Fruit fly (Drosophila melanogaster) whole organism, embryonic: ENCODE measurements around the gene kdn.

Experiments used
- Awh ChIP-seq: fragments of 200-800 bp; sonication (Bioruptor generic); IDR thresholded peaks from 2 replicates; pipeline ENCODE4, ENCODE4 v1.3.6; 2022; ENCODE audit warnings: missing biosample characterization, missing genetic modification characterization
- CG10543 ChIP-seq: fragments of 200-800 bp; sonication (Bioruptor generic); optimal IDR thresholded peaks from 3 replicates; lab custom pipeline; 2017; ENCODE audit warnings: missing biosample characterization, mild to moderate bottlenecking, missing genetic modification characterization, moderate library complexity
- CG11560 ChIP-seq: fragments of 200-800 bp; sonication (Bioruptor generic); IDR thresholded peaks from 3 replicates; pipeline ENCODE4 v1.3.6; 2022; ENCODE audit warnings: missing biosample characterization, missing genetic modification characterization
- CG12071 ChIP-seq: fragments of 200-800 bp; sonication (Bioruptor generic); optimal IDR thresholded peaks from 3 replicates; lab custom pipeline; 2018; ENCODE audit warnings: missing biosample characterization, mild to moderate bottlenecking, missing genetic modification characterization
- CG15696 ChIP-seq: fragments of 200-800 bp; sonication (Bioruptor generic); optimal IDR thresholded peaks from 2 replicates; lab custom pipeline; 2019; ENCODE audit warnings: missing biosample characterization, mild to moderate bottlenecking, missing genetic modification characterization, moderate library complexity
- CG17385 ChIP-seq: fragments of 200-800 bp; sonication (Bioruptor generic); optimal IDR thresholded peaks from 3 replicates; lab custom pipeline; 2018; ENCODE audit warnings: missing biosample characterization, mild to moderate bottlenecking, missing genetic modification characterization
- CG2129 ChIP-seq: fragments of 200-800 bp; sonication (Bioruptor generic); IDR thresholded peaks from 2 replicates; pipeline ENCODE4 v1.3.6; 2022; ENCODE audit warnings: missing biosample characterization, missing genetic modification characterization; ENCODE audit not compliant: partially characterized antibody
- CG31365 ChIP-seq: fragments of 200-800 bp; sonication (Bioruptor generic); optimal IDR thresholded peaks from 2 replicates; lab custom pipeline; 2018; ENCODE audit warnings: missing biosample characterization, mild to moderate bottlenecking, missing genetic modification characterization
- CG3163 ChIP-seq: fragments of 200-800 bp; sonication (Bioruptor generic); optimal IDR thresholded peaks from 3 replicates; lab custom pipeline; 2016; ENCODE audit warnings: missing biosample characterization, missing genetic modification characterization
- CG33557 ChIP-seq: fragments of 200-800 bp; sonication (Bioruptor generic); optimal IDR thresholded peaks from 2 replicates; lab custom pipeline; 2019; ENCODE audit warnings: missing biosample characterization, mild to moderate bottlenecking, missing genetic modification characterization, moderate library complexity
- CG43689 ChIP-seq: fragments of 200-800 bp; sonication (Bioruptor generic); IDR thresholded peaks from 2 replicates; pipeline ENCODE4 v1.3.6; 2022; ENCODE audit warnings: missing biosample characterization, missing genetic modification characterization
- CG4404 ChIP-seq: fragments of 200-800 bp; sonication (Bioruptor generic); IDR thresholded peaks from 2 replicates; pipeline ENCODE4 v1.3.6; 2022; ENCODE audit warnings: missing biosample characterization, missing genetic modification characterization
- CG4820 ChIP-seq: fragments of 200-800 bp; sonication (Bioruptor generic); optimal IDR thresholded peaks from 3 replicates; lab custom pipeline; 2016; ENCODE audit warnings: missing biosample characterization, missing genetic modification characterization
- CG5953 ChIP-seq: fragments of 200-800 bp; sonication (Bioruptor generic); IDR thresholded peaks from 2 replicates; pipeline ENCODE4 v1.3.6; 2022; ENCODE audit warnings: missing biosample characterization, missing genetic modification characterization
- CG6272 ChIP-seq: fragments of 200-800 bp; sonication (Bioruptor generic); IDR thresholded peaks from 2 replicates; pipeline ENCODE4 v1.3.6; 2022; ENCODE audit warnings: missing biosample characterization, missing genetic modification characterization
- CG7786 ChIP-seq: fragments of 200-800 bp; sonication (Bioruptor generic); optimal IDR thresholded peaks from 2 replicates; lab custom pipeline; 2016; ENCODE audit warnings: missing biosample characterization, missing genetic modification characterization
- CG8089 ChIP-seq: fragments of 200-800 bp; sonication (Bioruptor generic); optimal IDR thresholded peaks from 3 replicates; lab custom pipeline; 2016; ENCODE audit warnings: missing biosample characterization, missing genetic modification characterization
- CG8359 ChIP-seq: fragments of 200-800 bp; sonication (Bioruptor generic); optimal IDR thresholded peaks from 2 replicates; lab custom pipeline; 2017; ENCODE audit warnings: missing biosample characterization, mild to moderate bottlenecking, missing genetic modification characterization, borderline replicate concordance
- CG8924 ChIP-seq: fragments of 200-800 bp; optimal IDR thresholded peaks from 3 replicates; lab custom pipeline; 2019; ENCODE audit warnings: missing biosample characterization, mild to moderate bottlenecking, missing genetic modification characterization, moderate library complexity
- Dip2 ChIP-seq: fragments of 200-800 bp; sonication (Bioruptor generic); IDR thresholded peaks from 2 replicates; pipeline ENCODE4 v1.3.6; 2022; ENCODE audit warnings: missing biosample characterization, missing genetic modification characterization
- Dp ChIP-seq: fragments of 200-800 bp; sonication (Bioruptor generic); optimal IDR thresholded peaks from 2 replicates; lab custom pipeline; 2018; ENCODE audit warnings: missing biosample characterization, mild to moderate bottlenecking, missing genetic modification characterization, moderate library complexity
- Eip74EF ChIP-seq, 2 experiments: fragments of 200-800 bp in 1 of 2; fragments of >200 bp in 1 of 2; sonication (Bioruptor generic) in 1 of 2; optimal IDR thresholded peaks; 2 replicates each; lab custom pipeline; 2017 to 2019; ENCODE audit warnings: missing biosample characterization in 2 of 2, missing genetic modification characterization in 2 of 2, mild to moderate bottlenecking in 1 of 2, moderate library complexity in 1 of 2
- H2.0 ChIP-seq: fragments of 200-800 bp; sonication (Bioruptor generic); IDR thresholded peaks from 2 replicates; pipeline ENCODE4 v1.3.6; 2022; ENCODE audit warnings: missing biosample characterization, missing genetic modification characterization
- Hmr ChIP-seq: fragments of 200-800 bp; sonication (Bioruptor generic); optimal IDR thresholded peaks from 3 replicates; lab custom pipeline; 2017; ENCODE audit warnings: mild to moderate bottlenecking, missing biosample characterization, missing genetic modification reagents, missing genetic modification characterization
- Lim3 ChIP-seq: fragments of 200-800 bp; sonication (Bioruptor generic); IDR thresholded peaks from 2 replicates; pipeline ENCODE4 v1.3.6; 2022; ENCODE audit warnings: missing biosample characterization, missing genetic modification characterization
- Lpt ChIP-seq: fragments of >200 bp; optimal IDR thresholded peaks from 2 replicates; lab custom pipeline; 2018; ENCODE audit warnings: missing biosample characterization, missing genetic modification characterization
- MESR4 ChIP-seq: fragments of 200-800 bp; sonication (Bioruptor generic); optimal IDR thresholded peaks from 2 replicates; lab custom pipeline; 2018; ENCODE audit warnings: missing biosample characterization, mild to moderate bottlenecking, missing genetic modification characterization, moderate library complexity
- Nf-YA ChIP-seq: fragments of 200-800 bp; sonication (Bioruptor generic); IDR thresholded peaks from 2 replicates; pipeline ENCODE4 v1.3.6; 2022; ENCODE audit warnings: missing biosample characterization, missing genetic modification characterization
- Poxn ChIP-seq: fragments of 200-800 bp; sonication (Bioruptor generic); IDR thresholded peaks from 2 replicates; pipeline ENCODE4 v1.3.6; 2022; ENCODE audit warnings: missing biosample characterization, missing genetic modification characterization
- Rx ChIP-seq: fragments of 200-800 bp; sonication (Bioruptor generic); IDR thresholded peaks from 2 replicates; pipeline ENCODE4 v1.3.6; 2022; ENCODE audit warnings: missing biosample characterization, missing genetic modification characterization
- Sry-δ ChIP-seq: fragments of 200-800 bp; sonication (Bioruptor generic); optimal IDR thresholded peaks from 2 replicates; lab custom pipeline; 2016; ENCODE audit warnings: missing biosample characterization, missing genetic modification characterization
- TFAM ChIP-seq: fragments of 200-800 bp; sonication (Bioruptor generic); optimal IDR thresholded peaks from 2 replicates; lab custom pipeline; 2017; ENCODE audit warnings: missing biosample characterization, missing genetic modification characterization, inconsistent platforms
- abd-A ChIP-seq: fragments of 200-800 bp; sonication (Bioruptor generic); optimal IDR thresholded peaks from 3 replicates; lab custom pipeline; 2019; ENCODE audit warnings: missing biosample characterization, mild to moderate bottlenecking, missing genetic modification characterization, moderate library complexity
- ash1 ChIP-seq: fragments of 200-800 bp; sonication (Bioruptor generic); optimal IDR thresholded peaks from 2 replicates; lab custom pipeline; 2018; ENCODE audit warnings: missing biosample characterization, mild to moderate bottlenecking, missing genetic modification characterization
- bigmax ChIP-seq: fragments of 200-800 bp; sonication (Bioruptor generic); optimal IDR thresholded peaks from 2 replicates; lab custom pipeline; 2018; ENCODE audit warnings: missing biosample characterization, mild to moderate bottlenecking, missing genetic modification characterization
- bsh ChIP-seq, 2 experiments: fragments of 200-800 bp; sonication (Bioruptor generic); optimal IDR thresholded peaks; 2 replicates each; lab custom pipeline; 2017 to 2018; ENCODE audit warnings: mild to moderate bottlenecking in 2 of 2, missing biosample characterization in 2 of 2, missing genetic modification characterization in 2 of 2, moderate library complexity in 1 of 2
- da ChIP-seq: fragments of 200-800 bp; sonication (Bioruptor generic); optimal IDR thresholded peaks from 2 replicates; lab custom pipeline; 2016; ENCODE audit warnings: missing biosample characterization, missing genetic modification characterization
- ems ChIP-seq: fragments of 200-800 bp; sonication (Bioruptor generic); optimal IDR thresholded peaks from 3 replicates; lab custom pipeline; 2016; ENCODE audit warnings: missing biosample characterization, missing genetic modification characterization
- fd96Cb ChIP-seq: fragments of 200-800 bp; sonication (Bioruptor generic); optimal IDR thresholded peaks from 2 replicates; lab custom pipeline; 2018; ENCODE audit warnings: missing biosample characterization, mild to moderate bottlenecking, missing genetic modification characterization, moderate library complexity
- ftz-f1 ChIP-seq: fragments of 200-800 bp; sonication (Bioruptor generic); optimal IDR thresholded peaks from 2 replicates; lab custom pipeline; 2016; ENCODE audit warnings: missing biosample characterization, missing genetic modification characterization
- gt ChIP-seq: fragments of 200-800 bp; sonication (Bioruptor generic); IDR thresholded peaks from 2 replicates; pipeline ENCODE4 v1.3.6; 2022; ENCODE audit warnings: missing biosample characterization, missing genetic modification characterization
- luna ChIP-seq: fragments of 200-800 bp; sonication (Bioruptor generic); optimal IDR thresholded peaks from 2 replicates; lab custom pipeline; 2016; ENCODE audit warnings: missing biosample characterization, missing genetic modification characterization
- otp ChIP-seq: fragments of 200-800 bp; sonication (Bioruptor generic); IDR thresholded peaks from 3 replicates; pipeline ENCODE4, ENCODE4 v1.3.6; 2022; ENCODE audit warnings: missing biosample characterization, missing genetic modification characterization
- pho ChIP-seq: fragments of 200-800 bp; sonication (Bioruptor generic); optimal IDR thresholded peaks from 2 replicates; lab custom pipeline; 2016; ENCODE audit warnings: missing biosample characterization, missing genetic modification characterization
- sens ChIP-seq: fragments of 200-800 bp; sonication (Bioruptor generic); peaks from one replicate; lab custom pipeline; 2016; ENCODE audit warnings: missing biosample characterization, missing genetic modification characterization
- sisA ChIP-seq: fragments of 200-800 bp; sonication (Bioruptor generic); IDR thresholded peaks from 2 replicates; pipeline ENCODE4 v1.3.6; 2022; ENCODE audit warnings: missing biosample characterization, missing genetic modification characterization
- slp2 ChIP-seq: fragments of 200-800 bp; sonication (Bioruptor generic); optimal IDR thresholded peaks from 2 replicates; lab custom pipeline; 2016; ENCODE audit warnings: missing biosample characterization, missing genetic modification characterization
- tin ChIP-seq: fragments of 200-800 bp; sonication (Bioruptor generic); optimal IDR thresholded peaks from 3 replicates; lab custom pipeline; 2016; ENCODE audit warnings: missing biosample characterization, missing genetic modification characterization
- tup ChIP-seq: fragments of 200-800 bp; sonication (Bioruptor generic); optimal IDR thresholded peaks from 2 replicates; lab custom pipeline; 2016; ENCODE audit warnings: missing biosample characterization, mild to moderate bottlenecking, missing genetic modification characterization, moderate library complexity
- wdn ChIP-seq: fragments of 200-800 bp; sonication (Bioruptor generic); IDR thresholded peaks from 2 replicates; pipeline ENCODE4 v1.3.6; 2022; ENCODE audit warnings: missing biosample characterization, missing genetic modification characterization

Gene kdn

dm6 chrX:6330369-6330949, 20.0 kb upstream of the kdn start, which contains the start of gene CG42240 (continued):
- peak; percentile 67 for TF ChIP-seq CG7786 (GFP tag; lab: Kevin White, UChicago)
- peak; percentile 81 for TF ChIP-seq pho (GFP tag; lab: Kevin White, UChicago)
- TF ChIP-seq MESR4 (GFP tag; lab: Kevin White, UChicago): peak; percentile 21
- TF ChIP-seq CG12071 (GFP tag; lab: Kevin White, UChicago): peak; percentile 78
- no peak for TF ChIP-seq ash1
- TF ChIP-seq sens (GFP tag; lab: Kevin White, UChicago): peak; percentile 99
- 0 out of 2 replicates have a peak, but pooled peaks have one; percentile 23 for TF ChIP-seq gt (GFP tag; lab: Robert Waterston, UW)
- no peak for TF ChIP-seq Lpt (GFP tag; lab: Kevin White, UChicago)
- TF ChIP-seq TFAM (GFP tag; lab: Kevin White, UChicago): peak; percentile 6
- TF ChIP-seq CG6272 (GFP tag; lab: Robert Waterston, UW): peak; percentile 48; the same call in 1 of the 2 replicates
- TF ChIP-seq CG8089 (GFP tag; lab: Kevin White, UChicago): peak; percentile 57
- peak; percentile 45 for TF ChIP-seq CG31365 (tag; lab: Kevin White, UChicago)
- TF ChIP-seq slp2: peak; percentile 80
- peak; percentile 83 for TF ChIP-seq CG4820 (GFP tag; lab: Kevin White, UChicago)
- peak; percentile 90 for TF ChIP-seq tin (GFP tag; lab: Kevin White, UChicago)
- peak; percentile 61 for TF ChIP-seq CG4404 (GFP tag; lab: Robert Waterston, UW)
- TF ChIP-seq CG17385 (GFP tag; lab: Kevin White, UChicago): peak; percentile 90
- TF ChIP-seq Hmr: peak; percentile 94
- no peak for TF ChIP-seq da
- peak; percentile 54; the same call in 1 of the 2 replicates for TF ChIP-seq CG5953
- TF ChIP-seq CG2129 (GFP tag; lab: Robert Waterston, UW): no peak
- no peak for TF ChIP-seq Dp
- TF ChIP-seq wdn (GFP tag; lab: Robert Waterston, UW): 0 out of 2 replicates have a peak, but pooled peaks have one; percentile 19
- TF ChIP-seq sisA (GFP tag; lab: Robert Waterston, UW): peak; percentile 79
- TF ChIP-seq CG11560: peak; percentile 60; the same call in 2 of the 3 replicates
- peak; percentile 69 for TF ChIP-seq CG8359 (GFP tag; lab: Kevin White, UChicago)
- TF ChIP-seq bigmax: no peak
- peak; percentile 11 for TF ChIP-seq ftz-f1 (GFP tag; lab: Kevin White, UChicago)
- TF ChIP-seq CG3163 (GFP tag; lab: Kevin White, UChicago): peak; percentile 1
- peak; percentile 87 to 91 for TF ChIP-seq bsh (GFP tag; optimal IDR thresholded peaks at IDR 0.05; lab: Kevin White, UChicago)
- peak; percentile 52; the same call in 1 of the 2 replicates for TF ChIP-seq Rx
- TF ChIP-seq H2.0: peak; percentile 60
- TF ChIP-seq Eip74EF (GFP tag; optimal IDR thresholded peaks at IDR 0.05; lab: Kevin White, UChicago): peak in 1 of 2 experiments; percentile 95
- no peak for TF ChIP-seq luna (GFP tag; lab: Kevin White, UChicago)
- TF ChIP-seq tup (GFP tag; lab: Kevin White, UChicago): peak; percentile 58
- no peak for TF ChIP-seq Poxn (GFP tag; lab: Robert Waterston, UW)
- peak; percentile 56; the same call in 1 of the 2 replicates for TF ChIP-seq Nf-YA (GFP tag; lab: Robert Waterston, UW)
- TF ChIP-seq otp: no peak; the same call in 2 of the 3 replicates
- TF ChIP-seq CG10543 (GFP tag; lab: Kevin White, UChicago): peak; percentile 79
- peak; percentile 65; the same call in 1 of the 2 replicates for TF ChIP-seq Awh
- peak; percentile 24 for TF ChIP-seq Sry-δ (GFP tag; lab: Kevin White, UChicago)
- TF ChIP-seq abd-A: peak; percentile 57
- TF ChIP-seq ems (GFP tag; lab: Kevin White, UChicago): peak; percentile 88
- TF ChIP-seq CG15696 (tag; lab: Kevin White, UChicago): peak; percentile 71
- peak; percentile 92 for TF ChIP-seq fd96Cb (tag; lab: Kevin White, UChicago)
- TF ChIP-seq CG43689 (GFP tag; lab: Robert Waterston, UW): peak; percentile 31; the same call in 1 of the 2 replicates
- TF ChIP-seq Dip2 (GFP tag; lab: Robert Waterston, UW): no peak
- TF ChIP-seq Lim3: peak; percentile 46; the same call in 1 of the 2 replicates
- peak; percentile 95 for TF ChIP-seq CG8924
- TF ChIP-seq CG33557 (GFP tag; lab: Kevin White, UChicago): peak; percentile 71
